Worm (Caenorhabditis elegans) whole organism, L1 larva: Measurements from ENCODE around the gene Y55F3BR.10.

ENCODE experiments used
- alr-1 ChIP-seq: fragments of 200-800 bp; sonication (Bioruptor generic); optimal IDR thresholded peaks from 2 replicates; lab custom pipeline; 2018; ENCODE audit warnings: borderline replicate concordance, mild to moderate bottlenecking, missing genetic modification characterization, missing compliant biosample characterization
- ceh-82 ChIP-seq, 3 experiments: fragments of 150-350 bp in 1 of 3; sonication (generic microtip) in 2 of 3; optimal IDR thresholded peaks; 2 replicates each; lab custom pipeline; 2014 to 2017; ENCODE audit warnings: missing biosample characterization in 3 of 3, missing genetic modification characterization in 3 of 3
- ces-1 ChIP-seq: fragments of 150-350 bp; optimal IDR thresholded peaks from 2 replicates; lab custom pipeline; 2014; ENCODE audit warnings: missing biosample characterization, missing genetic modification reagents, missing genetic modification characterization
- hlh-4 ChIP-seq: sonication (generic microtip); optimal IDR thresholded peaks from 2 replicates; lab custom pipeline; 2016; ENCODE audit warnings: mild to moderate bottlenecking, missing genetic modification characterization, missing compliant biosample characterization
- nhr-20 ChIP-seq: sonication (generic microtip); optimal IDR thresholded peaks from 2 replicates; lab custom pipeline; 2016; ENCODE audit warnings: mild to moderate bottlenecking, missing genetic modification characterization, missing compliant biosample characterization
- nhr-85 ChIP-seq: sonication (generic microtip); peaks from one replicate; lab custom pipeline; 2016; ENCODE audit warnings: missing genetic modification characterization, inconsistent platforms, missing compliant biosample characterization
- snpc-4 ChIP-seq: fragments of 150-350 bp; optimal IDR thresholded peaks from 2 replicates; lab custom pipeline; 2014; ENCODE audit warnings: missing biosample characterization, missing genetic modification characterization
- unc-62 ChIP-seq: fragments of 150-350 bp; optimal IDR thresholded peaks from 2 replicates; lab custom pipeline; 2014; ENCODE audit warnings: missing biosample characterization, missing genetic modification reagents, missing genetic modification characterization
- xbp-1 ChIP-seq: sonication (generic microtip); optimal IDR thresholded peaks from 2 replicates; lab custom pipeline; 2016; ENCODE audit warnings: missing genetic modification characterization, missing compliant biosample characterization
- zip-4 ChIP-seq: fragments of 200-800 bp; sonication (Bioruptor generic); optimal IDR thresholded peaks from 2 replicates; lab custom pipeline; 2018; ENCODE audit warnings: mild to moderate bottlenecking, missing genetic modification characterization, moderate library complexity, missing compliant biosample characterization
- ztf-11 ChIP-seq, 2 experiments: sonication (generic microtip); optimal IDR thresholded peaks; 2 replicates each; lab custom pipeline; 2016 to 2017; ENCODE audit warnings: missing genetic modification characterization in 2 of 2, missing biosample characterization in 1 of 2, missing compliant biosample characterization in 1 of 2

DNA sequence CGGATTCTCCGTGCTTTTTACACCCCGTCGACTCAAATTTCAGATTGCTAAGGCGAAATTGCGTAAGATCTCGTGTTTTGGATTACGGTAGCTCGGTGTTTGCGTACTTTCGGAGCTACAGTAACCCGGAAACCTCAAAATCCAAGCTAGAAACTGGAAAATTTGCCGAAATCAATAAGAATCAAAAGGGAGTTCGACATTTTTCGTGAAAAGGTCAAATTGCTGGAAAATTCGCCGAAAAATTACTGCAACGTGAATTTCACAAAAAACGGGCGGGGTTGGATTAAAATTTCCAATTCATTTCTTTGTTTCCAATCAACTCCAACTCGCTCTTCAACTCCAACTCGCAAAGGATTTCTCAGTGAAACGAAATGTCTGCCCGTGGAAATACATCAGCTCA lies 44.5 kb upstream of the Y55F3BR.10 start, which contains the start of gene F56B3.6:
- no peak for TF ChIP-seq hlh-4 (tag; lab: Kevin White, UChicago)
- TF ChIP-seq zip-4 (GFP tag; lab: Kevin White, UChicago) = no peak
- no peak for TF ChIP-seq nhr-85 (tag; lab: Kevin White, UChicago)
- no peak for TF ChIP-seq ceh-82 (tag; optimal IDR thresholded peaks at IDR 0.05; lab: Kevin White, UChicago)
- no peak for TF ChIP-seq alr-1 (tag; lab: Kevin White, UChicago)
- TF ChIP-seq ztf-11 (tag; optimal IDR thresholded peaks at IDR 0.05; lab: Kevin White, UChicago) = no peak
- no peak for TF ChIP-seq ces-1
- TF ChIP-seq nhr-20 (tag; lab: Kevin White, UChicago) = no peak
- no peak for TF ChIP-seq unc-62 (GFP tag; lab: Kevin White, UChicago)
- no peak for TF ChIP-seq snpc-4
- TF ChIP-seq xbp-1 (tag; lab: Kevin White, UChicago) = no peak
